Worm (Caenorhabditis elegans) whole organism, early embryonic: ENCODE measurements around the gene Y108G3AL.2.

Experiments used
- B0310.2 ChIP-seq: sonication (generic microtip); optimal IDR thresholded peaks from 2 replicates; lab custom pipeline; 2016; ENCODE audit warnings: mild to moderate bottlenecking, missing genetic modification characterization, missing compliant biosample characterization
- F13C5.2 ChIP-seq: sonication (generic microtip); optimal IDR thresholded peaks from 2 replicates; lab custom pipeline; 2017; ENCODE audit warnings: mild to moderate bottlenecking, missing genetic modification characterization, inconsistent platforms, missing compliant biosample characterization
- aly-1 ChIP-seq: sonication (generic microtip); optimal IDR thresholded peaks from 2 replicates; lab custom pipeline; 2016; ENCODE audit warnings: missing genetic modification characterization, missing compliant biosample characterization
- ama-1 ChIP-seq: fragments of 150-350 bp; optimal IDR thresholded peaks from 2 replicates; lab custom pipeline; 2014
- ceh-13 ChIP-seq: fragments of 200-800 bp; sonication (Bioruptor generic); optimal IDR thresholded peaks from 2 replicates; lab custom pipeline; 2018; ENCODE audit warnings: mild to moderate bottlenecking, missing genetic modification characterization, missing compliant biosample characterization
- ceh-36 ChIP-seq: sonication (generic microtip); optimal IDR thresholded peaks from 2 replicates; lab custom pipeline; 2016; ENCODE audit warnings: missing genetic modification characterization, inconsistent platforms, missing compliant biosample characterization
- ets-7 ChIP-seq: sonication (generic microtip); optimal IDR thresholded peaks from 2 replicates; lab custom pipeline; 2016; ENCODE audit warnings: missing genotype, missing genetic modification characterization, missing compliant biosample characterization
- flt-1 ChIP-seq: fragments of 200-800 bp; sonication (Bioruptor generic); IDR thresholded peaks from 2 replicates; pipeline ENCODE4 v1.3.6; 2022; ENCODE audit warnings: missing genetic modification characterization, missing compliant biosample characterization
- hmbx-1 ChIP-seq: sonication (generic microtip); optimal IDR thresholded peaks from 2 replicates; lab custom pipeline; 2016; ENCODE audit warnings: mild to moderate bottlenecking, missing genetic modification characterization, missing compliant biosample characterization
- hmg-4 ChIP-seq: fragments of 200-800 bp; sonication (Bioruptor generic); optimal IDR thresholded peaks from 2 replicates; lab custom pipeline; 2018; ENCODE audit warnings: mild to moderate bottlenecking, missing genetic modification characterization, missing compliant biosample characterization
- hnd-1 ChIP-seq: sonication (generic microtip); optimal IDR thresholded peaks from 2 replicates; lab custom pipeline; 2016; ENCODE audit warnings: missing genetic modification characterization, missing compliant biosample characterization
- pes-1 ChIP-seq: fragments of 200-800 bp; sonication (Bioruptor generic); IDR thresholded peaks from 2 replicates; pipeline ENCODE4 v1.3.6; 2022; ENCODE audit warnings: missing genetic modification reagents, missing genetic modification characterization, missing compliant biosample characterization
- scrt-1 ChIP-seq: fragments of 200-800 bp; sonication (Bioruptor generic); IDR thresholded peaks from 2 replicates; pipeline ENCODE4 v1.3.6; 2022; ENCODE audit warnings: missing genetic modification characterization, missing compliant biosample characterization
- sea-1 ChIP-seq: fragments of 200-800 bp; sonication (Bioruptor generic); conservative IDR thresholded peaks from 2 replicates; pipeline ENCODE4 v1.3.6; 2022; ENCODE audit warnings: missing genetic modification characterization, missing compliant biosample characterization
- tbx-11 ChIP-seq: fragments of 200-800 bp; sonication (Bioruptor generic); IDR thresholded peaks from 2 replicates; pipeline ENCODE4 v1.3.6; 2022; ENCODE audit warnings: missing genetic modification characterization, missing compliant biosample characterization
- tbx-37 ChIP-seq: fragments of 200-800 bp; sonication (Bioruptor generic); conservative IDR thresholded peaks from 2 replicates; pipeline ENCODE4 v1.3.6; 2022; ENCODE audit warnings: missing genetic modification reagents, missing genetic modification characterization, missing compliant biosample characterization
- tra-4 ChIP-seq: sonication (generic microtip); optimal IDR thresholded peaks from 2 replicates; lab custom pipeline; 2017; ENCODE audit warnings: missing genetic modification characterization, missing compliant biosample characterization

Gene Y108G3AL.2

DNA sequence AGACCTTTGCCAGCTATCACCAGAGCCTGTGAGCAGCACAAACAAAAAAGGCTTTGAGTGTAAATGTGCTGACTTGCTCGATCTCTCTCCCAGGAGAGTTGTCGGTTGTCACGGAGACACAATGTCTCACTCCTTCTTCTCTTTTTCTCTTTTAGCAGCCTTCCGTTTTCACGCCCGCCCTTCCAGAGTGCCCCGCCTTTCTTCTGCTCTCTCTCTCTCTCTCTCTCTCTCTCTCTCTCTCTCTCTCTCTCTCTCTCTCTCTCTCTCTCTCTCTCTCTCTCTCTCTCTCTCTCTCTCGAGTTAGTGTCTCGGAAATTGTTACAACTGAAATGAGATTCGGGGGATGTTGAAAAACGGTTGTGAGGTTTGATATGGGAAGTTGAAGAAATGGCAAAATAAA lies 6.7 kb downstream of the Y108G3AL.2 start:
- TF ChIP-seq sea-1 (GFP tag; lab: Robert Waterston, UW) (no peak), scrt-1 (GFP tag; lab: Robert Waterston, UW) (no peak), ceh-13 (GFP tag; lab: Kevin White, UChicago) (no peak), B0310.2 (tag; lab: Kevin White, UChicago) (no peak), ceh-36 (tag; lab: Kevin White, UChicago) (no peak), aly-1 (tag; lab: Kevin White, UChicago) (no peak), hmg-4 (no peak), F13C5.2 (tag; lab: Kevin White, UChicago) (no peak), ets-7 (tag; lab: Kevin White, UChicago) (no peak), tra-4 (tag; lab: Kevin White, UChicago) (no peak), tbx-11 (no peak), tbx-37 (no peak), flt-1 (no peak)

DNA sequence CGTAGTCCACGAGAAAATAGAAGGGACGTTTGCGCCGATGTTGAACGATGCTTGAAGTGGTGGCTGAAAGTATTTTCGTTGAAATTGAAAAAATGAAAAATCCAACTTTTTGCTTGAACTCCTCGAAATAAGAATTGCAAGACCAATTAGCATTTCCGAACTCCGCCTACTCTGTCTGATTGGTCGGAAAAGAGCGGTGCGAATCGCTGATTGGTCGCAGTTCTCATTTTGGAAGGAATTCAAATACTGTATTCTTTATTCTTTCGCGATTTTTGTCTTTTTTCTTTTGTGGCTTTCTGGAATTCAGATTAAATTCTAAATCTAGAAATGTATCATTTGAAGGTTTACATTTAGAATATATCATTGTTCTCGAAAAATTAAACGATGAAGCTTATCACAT lies 7.7 kb downstream of the Y108G3AL.2 start:
- TF ChIP-seq ceh-36 (tag; lab: Kevin White, UChicago) (no peak), ceh-13 (GFP tag; lab: Kevin White, UChicago) (no peak), ets-7 (tag; lab: Kevin White, UChicago) (no peak), F13C5.2 (tag; lab: Kevin White, UChicago) (no peak), hnd-1 (tag; lab: Kevin White, UChicago) (no peak), pes-1 (GFP tag; lab: Robert Waterston, UW) (no peak), sea-1 (GFP tag; lab: Robert Waterston, UW) (no peak), B0310.2 (tag; lab: Kevin White, UChicago) (no peak), tbx-11 (no peak)

DNA sequence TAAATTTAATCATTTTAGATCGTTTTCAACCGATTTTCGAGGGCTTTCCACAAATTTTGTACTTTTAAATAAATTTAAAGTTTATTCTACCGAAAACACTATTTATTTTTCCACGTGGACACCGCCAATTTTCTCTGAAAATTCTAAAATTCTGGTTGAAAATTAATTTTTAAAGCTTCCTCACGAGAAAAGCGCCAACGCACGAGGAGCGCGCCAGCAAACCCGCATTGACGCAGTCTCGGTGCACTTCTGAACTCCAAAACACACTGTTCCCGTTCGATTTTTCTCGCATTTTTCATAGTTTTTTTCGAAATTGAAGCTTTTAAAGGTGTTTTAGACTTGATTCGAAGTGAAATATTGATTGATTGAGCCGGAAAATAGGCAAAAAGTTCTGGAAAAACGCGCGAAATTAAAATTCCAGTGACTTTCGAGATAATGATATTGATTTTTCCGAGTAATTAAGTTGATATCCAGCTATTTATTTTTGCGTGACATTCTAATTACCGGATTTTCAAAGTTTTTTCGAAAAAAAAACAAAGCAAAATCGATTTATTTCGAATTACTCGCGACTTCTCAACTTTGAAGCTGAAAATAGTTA lies 10.2 kb downstream of the Y108G3AL.2 start, which contains the start of gene cul-3:
TSS of gene cul-3 (plus strand) at position 548 of the 598 bp plus-strand sequence.
- TF ChIP-seq F13C5.2 (tag; lab: Kevin White, UChicago) (no peak), pes-1 (GFP tag; lab: Robert Waterston, UW) (no peak), hmbx-1 (tag; lab: Kevin White, UChicago) (no peak), aly-1 (tag; lab: Kevin White, UChicago) (no peak)

- TF ChIP-seq tbx-11 (no peak), tbx-37 (no peak), tra-4 (tag; lab: Kevin White, UChicago) (no peak), ama-1 (lab: Kevin White, UChicago) (no peak), aly-1 (tag; lab: Kevin White, UChicago) (no peak), ceh-13 (GFP tag; lab: Kevin White, UChicago) (no peak), hmg-4 (no peak), ets-7 (tag; lab: Kevin White, UChicago) (no peak), hmbx-1 (tag; lab: Kevin White, UChicago) (no peak), hnd-1 (tag; lab: Kevin White, UChicago) (no peak), flt-1 (no peak), ceh-36 (tag; lab: Kevin White, UChicago) (no peak), F13C5.2 (tag; lab: Kevin White, UChicago) (no peak), B0310.2 (tag; lab: Kevin White, UChicago) (no peak), scrt-1 (GFP tag; lab: Robert Waterston, UW) (no peak), sea-1 (GFP tag; lab: Robert Waterston, UW) (no peak), pes-1 (GFP tag; lab: Robert Waterston, UW) (no peak)
Measured at ce11 chrV:185124-185523, 18.3 kb downstream of the Y108G3AL.2 start.

ce11 chrV:185694-186217 lies 19.0 kb downstream of the Y108G3AL.2 start, which contains the start of gene arid-1:
Gene arid-1, plus strand, starts transcription at chrV:186167.
- peak; percentile 17 for TF ChIP-seq F13C5.2 (tag; lab: Kevin White, UChicago)
- TF ChIP-seq hmbx-1 (tag; lab: Kevin White, UChicago), result no peak
- no peak for TF ChIP-seq aly-1 (tag; lab: Kevin White, UChicago)
- no peak for TF ChIP-seq hnd-1 (tag; lab: Kevin White, UChicago)
- no peak for TF ChIP-seq ceh-36 (tag; lab: Kevin White, UChicago)
- no peak for TF ChIP-seq B0310.2 (tag; lab: Kevin White, UChicago)
- TF ChIP-seq ceh-13 (GFP tag; lab: Kevin White, UChicago), result no peak

ce11 chrV:189436-189835 lies 22.6 kb downstream of the Y108G3AL.2 start:
- TF ChIP-seq scrt-1 (GFP tag; lab: Robert Waterston, UW) (no peak), tra-4 (tag; lab: Kevin White, UChicago) (no peak), tbx-11 (no peak), B0310.2 (tag; lab: Kevin White, UChicago) (no peak), F13C5.2 (tag; lab: Kevin White, UChicago) (no peak), hmbx-1 (tag; lab: Kevin White, UChicago) (no peak), pes-1 (GFP tag; lab: Robert Waterston, UW) (no peak), flt-1 (no peak), hmg-4 (no peak), ceh-36 (tag; lab: Kevin White, UChicago) (no peak), tbx-37 (no peak), ets-7 (tag; lab: Kevin White, UChicago) (no peak), hnd-1 (tag; lab: Kevin White, UChicago) (no peak), ceh-13 (GFP tag; lab: Kevin White, UChicago) (no peak), ama-1 (lab: Kevin White, UChicago) (no peak), sea-1 (GFP tag; lab: Robert Waterston, UW) (no peak)

DNA sequence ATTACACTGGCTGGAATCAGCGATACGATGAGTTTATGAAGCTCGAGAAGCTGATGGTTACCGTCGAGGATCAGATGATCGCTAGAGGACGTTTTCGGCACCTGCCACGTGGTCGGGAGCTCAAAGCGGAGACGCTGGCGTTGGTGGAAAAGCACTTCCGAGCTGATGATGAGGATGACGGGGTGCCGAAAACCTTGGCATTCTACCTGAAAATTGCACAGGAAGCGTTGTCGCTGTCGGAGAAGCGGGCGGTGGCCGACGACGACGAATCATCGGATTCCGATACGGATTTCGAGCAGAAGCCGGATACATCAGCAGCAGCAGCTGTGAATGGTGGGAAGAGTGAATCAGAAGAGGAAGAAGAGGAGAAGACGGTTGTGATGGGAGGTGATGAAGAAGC lies 28.0 kb downstream of the Y108G3AL.2 start:
- TF ChIP-seq hmg-4, result no peak
- no peak for TF ChIP-seq sea-1 (GFP tag; lab: Robert Waterston, UW)
- TF ChIP-seq hmbx-1 (tag; lab: Kevin White, UChicago), result no peak
- no peak for TF ChIP-seq pes-1 (GFP tag; lab: Robert Waterston, UW)
- TF ChIP-seq aly-1 (tag; lab: Kevin White, UChicago), result no peak
- TF ChIP-seq ets-7 (tag; lab: Kevin White, UChicago), result no peak
- no peak for TF ChIP-seq ama-1 (lab: Kevin White, UChicago)
- TF ChIP-seq tbx-11, result no peak
- no peak for TF ChIP-seq tbx-37
- no peak for TF ChIP-seq ceh-13 (GFP tag; lab: Kevin White, UChicago)
- TF ChIP-seq ceh-36 (tag; lab: Kevin White, UChicago), result no peak
- no peak for TF ChIP-seq flt-1
- TF ChIP-seq hnd-1 (tag; lab: Kevin White, UChicago), result no peak
- TF ChIP-seq tra-4 (tag; lab: Kevin White, UChicago), result no peak
- TF ChIP-seq F13C5.2 (tag; lab: Kevin White, UChicago), result no peak
- no peak for TF ChIP-seq B0310.2 (tag; lab: Kevin White, UChicago)
- TF ChIP-seq scrt-1 (GFP tag; lab: Robert Waterston, UW), result no peak
